Worm (Caenorhabditis elegans) whole organism, L1 larva: ENCODE measurements around the gene K09B11.5.
A peak's percentile ranks its signal among the peaks of the same experiment; 100 is the strongest.

Experiments
- ama-1 ChIP-seq: fragments of 150-350 bp; optimal IDR thresholded peaks from 2 replicates; lab custom pipeline; 2014
- ceh-82 ChIP-seq, 3 experiments: fragments of 150-350 bp in 1 of 3; sonication (generic microtip) in 2 of 3; optimal IDR thresholded peaks; 2 replicates each; lab custom pipeline; 2014 to 2017; ENCODE audit warnings: missing biosample characterization in 3 of 3, missing genetic modification characterization in 3 of 3
- fos-1 ChIP-seq: fragments of 150-350 bp; optimal IDR thresholded peaks from 2 replicates; lab custom pipeline; 2014; ENCODE audit warnings: missing biosample characterization, missing genetic modification characterization
- jun-1 ChIP-seq: fragments of 150-350 bp; optimal IDR thresholded peaks from 2 replicates; lab custom pipeline; 2014; ENCODE audit warnings: missing biosample characterization, missing genetic modification reagents, missing genetic modification characterization
- lin-15B ChIP-seq: fragments of 150-350 bp; sonication (generic microtip); optimal IDR thresholded peaks from 3 replicates; lab custom pipeline; 2014; ENCODE audit warnings: missing biosample characterization, missing genetic modification characterization
- pag-3 ChIP-seq: sonication (generic microtip); optimal IDR thresholded peaks from 2 replicates; lab custom pipeline; 2017; ENCODE audit warnings: missing genetic modification characterization, mild to moderate bottlenecking, missing compliant biosample characterization, antibody characterized with exemption, borderline replicate concordance; ENCODE audit not compliant: insufficient read depth

- peak; percentile 67 for TF ChIP-seq fos-1
- TF ChIP-seq ceh-82 (tag; optimal IDR thresholded peaks at IDR 0.05; lab: Kevin White, UChicago): peak; percentile 69 to 86 (median 80)
- peak; percentile 64 for TF ChIP-seq jun-1
- TF ChIP-seq ama-1: no peak
- peak; percentile 89 for TF ChIP-seq lin-15B (tag; lab: Kevin White, UChicago)
- TF ChIP-seq pag-3: no peak
Measured at ce11 chrIV:13386043-13386442, 47.8 kb downstream of the K09B11.5 start, which contains the start of the genes Y62E10A.20, Y62E10A.23 and mdt-9.
